Worm (Caenorhabditis elegans) whole organism, L2 larva: ENCODE results near the gene F54D5.3.

ENCODE experiments used
- C34F6.9 ChIP-seq: fragments of 150-350 bp; optimal IDR thresholded peaks from 2 replicates; lab custom pipeline; 2014; ENCODE audit warnings: missing biosample characterization, missing genetic modification characterization
- ama-1 ChIP-seq: fragments of 150-350 bp; optimal IDR thresholded peaks from 2 replicates; lab custom pipeline; 2018; ENCODE audit warnings: inconsistent platforms
- blmp-1 ChIP-seq: sonication (generic microtip); optimal IDR thresholded peaks from 2 replicates; lab custom pipeline; 2017; ENCODE audit warnings: missing genetic modification characterization, mild to moderate bottlenecking, missing compliant biosample characterization, antibody characterized with exemption, moderate library complexity; ENCODE audit not compliant: insufficient read depth
- ceh-16 ChIP-seq: fragments of 150-350 bp; optimal IDR thresholded peaks from 2 replicates; lab custom pipeline; 2014; ENCODE audit warnings: missing biosample characterization, missing genetic modification characterization
- lin-39 ChIP-seq: fragments of 150-350 bp; optimal IDR thresholded peaks from 2 replicates; lab custom pipeline; 2014; ENCODE audit warnings: missing biosample characterization, missing genetic modification reagents, missing genetic modification characterization
- nhr-21 ChIP-seq: fragments of 150-350 bp; optimal IDR thresholded peaks from 2 replicates; lab custom pipeline; 2014; ENCODE audit warnings: missing biosample characterization, missing genetic modification characterization
- nhr-23 ChIP-seq: fragments of 150-350 bp; optimal IDR thresholded peaks from 2 replicates; lab custom pipeline; 2014; ENCODE audit warnings: missing biosample characterization, missing genetic modification reagents, missing genetic modification characterization
- skn-1 ChIP-seq: sonication (generic microtip); optimal IDR thresholded peaks from 2 replicates; lab custom pipeline; 2017; ENCODE audit warnings: missing biosample characterization, missing genetic modification characterization
- unc-62 ChIP-seq: fragments of 150-350 bp; optimal IDR thresholded peaks from 2 replicates; lab custom pipeline; 2014; ENCODE audit warnings: missing biosample characterization, missing genetic modification reagents, missing genetic modification characterization

DNA sequence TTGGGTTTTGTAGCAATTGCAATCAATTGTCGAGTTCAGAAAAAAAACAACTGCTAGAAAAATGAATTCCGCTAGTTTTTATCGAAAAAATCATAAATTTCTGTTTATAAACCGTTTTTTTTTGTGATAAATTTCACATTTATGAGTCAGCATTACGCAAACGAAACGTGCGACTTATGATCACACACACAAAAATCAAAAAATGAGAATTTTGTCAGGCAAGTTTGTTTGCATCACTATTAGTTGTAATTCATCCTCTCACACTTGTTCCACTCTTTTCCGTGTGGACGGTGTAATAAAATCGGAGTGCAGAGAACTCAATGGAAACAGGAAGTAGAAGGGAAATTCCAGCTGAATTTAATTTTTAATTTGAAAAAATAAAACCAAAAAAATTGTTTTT lies 5.8 kb downstream of the F54D5.3 start, which contains the start of gene pcs-1:
- TF ChIP-seq ceh-16 (tag; lab: Kevin White, UChicago) (no peak), blmp-1 (tag; lab: Kevin White, UChicago) (no peak), lin-39 (tag; lab: Kevin White, UChicago) (no peak), nhr-23 (tag; lab: Kevin White, UChicago) (no peak), ama-1 (lab: Kevin White, UChicago) (no peak), unc-62 (GFP tag; lab: Kevin White, UChicago) (no peak), C34F6.9 (tag; lab: Kevin White, UChicago) (no peak), nhr-21 (tag; lab: Kevin White, UChicago) (no peak), skn-1 (tag; lab: Kevin White, UChicago) (no peak)
